Worm (Caenorhabditis elegans): ENCODE measurements around the gene clec-225.
A peak's percentile ranks its signal among the peaks of the same experiment; 100 is the strongest.

- TF ChIP-seq nhr-28 (tag; optimal IDR thresholded peaks at IDR 0.05) (no peak), mep-1 (tag; optimal IDR thresholded peaks at IDR 0.05) (peak; percentile 50), blmp-1 (tag; optimal IDR thresholded peaks at IDR 0.05) (no peak), elt-2 (tag; optimal IDR thresholded peaks at IDR 0.05) (peak; percentile 24), fkh-4 (tag; optimal IDR thresholded peaks at IDR 0.05; ENCODE audit: borderline replicate concordance) (peak; percentile 11), mab-9 (GFP tag; IDR thresholded peaks at IDR 0.05) (no peak), nhr-11 (tag; optimal IDR thresholded peaks at IDR 0.05) (peak; percentile 28), nhr-19 (GFP tag; conservative IDR thresholded peaks at IDR 0.05) (peak; percentile 100), zag-1 (tag; optimal IDR thresholded peaks at IDR 0.05) (no peak), nhr-90 (tag; optimal IDR thresholded peaks at IDR 0.05; ENCODE audit: poor library complexity) (peak; percentile 61)
These were observed 48.7 kb downstream of the clec-225 start for ce11 chrV:13085917-13086552.
